Fruit fly (Drosophila melanogaster) whole organism, embryonic: ENCODE results near the gene CG7377.

ENCODE experiments used
- CG10209 ChIP-seq: fragments of 200-800 bp; sonication (Bioruptor generic); optimal IDR thresholded peaks from 3 replicates; lab custom pipeline; 2017; ENCODE audit warnings: missing biosample characterization, mild to moderate bottlenecking, missing genetic modification characterization, missing genetic modification reagents
- CG10267 ChIP-seq: fragments of 200-800 bp; sonication (Bioruptor generic); optimal IDR thresholded peaks from 2 replicates; lab custom pipeline; 2018; ENCODE audit warnings: missing biosample characterization, mild to moderate bottlenecking, missing genetic modification characterization, moderate library complexity
- CG14710 ChIP-seq: fragments of 200-800 bp; sonication (Bioruptor generic); optimal IDR thresholded peaks from 3 replicates; lab custom pipeline; 2019; ENCODE audit warnings: missing biosample characterization, mild to moderate bottlenecking, missing genetic modification characterization, moderate library complexity
- CG1529 ChIP-seq: fragments of 200-800 bp; sonication (Bioruptor generic); optimal IDR thresholded peaks from 3 replicates; lab custom pipeline; 2018; ENCODE audit warnings: missing biosample characterization, missing genetic modification characterization
- CG17328 ChIP-seq: fragments of 200-800 bp; sonication (Bioruptor generic); IDR thresholded peaks from 2 replicates; pipeline ENCODE4 v1.3.6; 2022; ENCODE audit warnings: missing biosample characterization, missing genetic modification characterization
- CG31365 ChIP-seq: fragments of 200-800 bp; sonication (Bioruptor generic); optimal IDR thresholded peaks from 2 replicates; lab custom pipeline; 2018; ENCODE audit warnings: missing biosample characterization, mild to moderate bottlenecking, missing genetic modification characterization
- CG3407 ChIP-seq: fragments of 200-800 bp; sonication (Bioruptor generic); optimal IDR thresholded peaks from 2 replicates; lab custom pipeline; 2018; ENCODE audit warnings: missing biosample characterization, mild to moderate bottlenecking, missing genetic modification characterization
- CG34224 ChIP-seq: fragments of 200-800 bp; sonication (Bioruptor generic); IDR thresholded peaks from 3 replicates; pipeline ENCODE4 v1.3.6; 2022; ENCODE audit warnings: missing biosample characterization, missing genetic modification characterization; ENCODE audit not compliant: partially characterized antibody
- CG4617 ChIP-seq: fragments of 200-800 bp; sonication (Bioruptor generic); optimal IDR thresholded peaks from 3 replicates; lab custom pipeline; 2016; ENCODE audit warnings: missing biosample characterization, missing genetic modification characterization, borderline replicate concordance
- CG6175 ChIP-seq: fragments of 200-800 bp; sonication (Bioruptor generic); IDR thresholded peaks from 3 replicates; pipeline ENCODE4 v1.3.6; 2022; ENCODE audit warnings: missing biosample characterization, missing genetic modification characterization
- CG6654 ChIP-seq: fragments of 200-800 bp; sonication (Bioruptor generic); optimal IDR thresholded peaks from 2 replicates; lab custom pipeline; 2017; ENCODE audit warnings: missing biosample characterization, mild to moderate bottlenecking, missing genetic modification characterization
- CG7839 ChIP-seq: fragments of 200-800 bp; sonication (Bioruptor generic); optimal IDR thresholded peaks from 3 replicates; lab custom pipeline; 2018; ENCODE audit warnings: missing biosample characterization, mild to moderate bottlenecking, missing genetic modification characterization, moderate library complexity
- CG7987 ChIP-seq: fragments of 200-800 bp; sonication (Bioruptor generic); optimal IDR thresholded peaks from 2 replicates; lab custom pipeline; 2018; ENCODE audit warnings: missing biosample characterization, mild to moderate bottlenecking, missing genetic modification characterization, moderate library complexity
- CG8089 ChIP-seq: fragments of 200-800 bp; sonication (Bioruptor generic); optimal IDR thresholded peaks from 3 replicates; lab custom pipeline; 2016; ENCODE audit warnings: missing biosample characterization, missing genetic modification characterization
- CG8359 ChIP-seq: fragments of 200-800 bp; sonication (Bioruptor generic); optimal IDR thresholded peaks from 2 replicates; lab custom pipeline; 2017; ENCODE audit warnings: missing biosample characterization, mild to moderate bottlenecking, missing genetic modification characterization, borderline replicate concordance
- CG8944 ChIP-seq: fragments of 200-800 bp; sonication (Bioruptor generic); optimal IDR thresholded peaks from 3 replicates; lab custom pipeline; 2016; ENCODE audit warnings: missing biosample characterization, missing genetic modification characterization
- CG9876 ChIP-seq: fragments of 200-800 bp; sonication (Bioruptor generic); optimal IDR thresholded peaks from 2 replicates; lab custom pipeline; 2016; ENCODE audit warnings: missing biosample characterization, missing genetic modification characterization
- E2f1 ChIP-seq: fragments of 200-800 bp; sonication (Bioruptor generic); IDR thresholded peaks from 2 replicates; pipeline ENCODE4 v1.3.6; 2022; ENCODE audit warnings: missing biosample characterization, missing genetic modification characterization
- Hmx ChIP-seq: fragments of 200-800 bp; sonication (Bioruptor generic); optimal IDR thresholded peaks from 2 replicates; lab custom pipeline; 2016; ENCODE audit warnings: missing biosample characterization, missing genetic modification characterization
- Hr39 ChIP-seq: fragments of >200 bp; optimal IDR thresholded peaks from 2 replicates; lab custom pipeline; 2017
- Hr78 ChIP-seq, 2 experiments: fragments of 200-800 bp in 1 of 2; fragments of >200 bp in 1 of 2; sonication (Bioruptor generic) in 1 of 2; optimal IDR thresholded peaks; 2 replicates each; lab custom pipeline; 2017 to 2019; ENCODE audit warnings: missing biosample characterization in 2 of 2, missing genetic modification characterization in 2 of 2, mild to moderate bottlenecking in 1 of 2, moderate library complexity in 1 of 2
- Jarid2 ChIP-seq: fragments of 200-800 bp; sonication (Bioruptor generic); optimal IDR thresholded peaks from 3 replicates; lab custom pipeline; 2017; ENCODE audit warnings: mild to moderate bottlenecking, missing biosample characterization, missing genetic modification reagents, missing genetic modification characterization
- Mrtf ChIP-seq: fragments of 200-800 bp; sonication (Bioruptor generic); IDR thresholded peaks from 3 replicates; pipeline ENCODE4 v1.3.6; 2022; ENCODE audit warnings: missing biosample characterization, missing genetic modification characterization
- Nf-YA ChIP-seq: fragments of 200-800 bp; sonication (Bioruptor generic); IDR thresholded peaks from 2 replicates; pipeline ENCODE4 v1.3.6; 2022; ENCODE audit warnings: missing biosample characterization, missing genetic modification characterization
- Stat92E ChIP-seq, 3 experiments: fragments of >200 bp in 2 of 3; fragments of 200-800 bp in 1 of 3; sonication (Bioruptor generic) in 1 of 3; optimal IDR thresholded peaks; 2 replicates each; lab custom pipeline; 2017 to 2019; ENCODE audit warnings: missing biosample characterization in 3 of 3, missing genetic modification characterization in 3 of 3, mild to moderate bottlenecking in 1 of 3, moderate library complexity in 1 of 3
- Usf ChIP-seq: fragments of 200-800 bp; sonication (Bioruptor generic); optimal IDR thresholded peaks from 2 replicates; lab custom pipeline; 2017; ENCODE audit warnings: missing genotype, missing biosample characterization, missing genetic modification characterization
- abd-A ChIP-seq: fragments of 200-800 bp; sonication (Bioruptor generic); optimal IDR thresholded peaks from 3 replicates; lab custom pipeline; 2019; ENCODE audit warnings: missing biosample characterization, mild to moderate bottlenecking, missing genetic modification characterization, moderate library complexity
- bigmax ChIP-seq: fragments of 200-800 bp; sonication (Bioruptor generic); optimal IDR thresholded peaks from 2 replicates; lab custom pipeline; 2018; ENCODE audit warnings: missing biosample characterization, mild to moderate bottlenecking, missing genetic modification characterization
- bowl ChIP-seq: fragments of 200-800 bp; sonication (Bioruptor generic); IDR thresholded peaks from 2 replicates; pipeline ENCODE4 v1.3.6; 2022; ENCODE audit warnings: missing biosample characterization, missing genetic modification characterization
- br ChIP-seq: fragments of >200 bp; optimal IDR thresholded peaks from 2 replicates; lab custom pipeline; 2017
- chn ChIP-seq: fragments of 200-800 bp; sonication (Bioruptor generic); optimal IDR thresholded peaks from 2 replicates; lab custom pipeline; 2016; ENCODE audit warnings: missing biosample characterization, missing genetic modification characterization
- corto ChIP-seq: fragments of 200-800 bp; sonication (Bioruptor generic); optimal IDR thresholded peaks from 2 replicates; lab custom pipeline; 2016; ENCODE audit warnings: missing biosample characterization, mild to moderate bottlenecking, missing genetic modification characterization, moderate library complexity
- en ChIP-seq: fragments of 200-800 bp; sonication (Bioruptor generic); optimal IDR thresholded peaks from 2 replicates; lab custom pipeline; 2016; ENCODE audit warnings: missing biosample characterization, missing genetic modification characterization
- fd102C ChIP-seq: fragments of 200-800 bp; sonication (Bioruptor generic); optimal IDR thresholded peaks from 2 replicates; lab custom pipeline; 2018; ENCODE audit warnings: missing biosample characterization, mild to moderate bottlenecking, missing genetic modification characterization, moderate library complexity
- fd96Cb ChIP-seq: fragments of 200-800 bp; sonication (Bioruptor generic); optimal IDR thresholded peaks from 2 replicates; lab custom pipeline; 2018; ENCODE audit warnings: missing biosample characterization, mild to moderate bottlenecking, missing genetic modification characterization, moderate library complexity
- gsb-n ChIP-seq: fragments of 200-800 bp; sonication (Bioruptor generic); optimal IDR thresholded peaks from 3 replicates; lab custom pipeline; 2018; ENCODE audit warnings: missing biosample characterization, mild to moderate bottlenecking, missing genetic modification characterization
- jigr1 ChIP-seq: fragments of 200-800 bp; sonication (Bioruptor generic); IDR thresholded peaks from 3 replicates; pipeline ENCODE4 v1.3.6; 2022; ENCODE audit warnings: missing biosample characterization, missing genetic modification characterization
- knrl ChIP-seq: fragments of 200-800 bp; sonication (Bioruptor generic); IDR thresholded peaks from 3 replicates; pipeline ENCODE4 v1.3.6; 2022; ENCODE audit warnings: missing biosample characterization, missing genetic modification characterization; ENCODE audit not compliant: partially characterized antibody
- mld ChIP-seq: fragments of 200-800 bp; sonication (Bioruptor generic); IDR thresholded peaks from 3 replicates; pipeline ENCODE4 v1.3.6; 2022; ENCODE audit warnings: missing biosample characterization, missing genetic modification characterization; ENCODE audit not compliant: partially characterized antibody
- nau ChIP-seq: fragments of 200-800 bp; sonication (Bioruptor generic); optimal IDR thresholded peaks from 3 replicates; lab custom pipeline; 2017; ENCODE audit warnings: missing biosample characterization, mild to moderate bottlenecking, missing genetic modification characterization, missing genetic modification reagents
- nmo ChIP-seq: fragments of 200-800 bp; sonication (Bioruptor generic); optimal IDR thresholded peaks from 2 replicates; lab custom pipeline; 2018; ENCODE audit warnings: missing biosample characterization, mild to moderate bottlenecking, missing genetic modification characterization, moderate library complexity
- phol ChIP-seq: fragments of 200-800 bp; sonication (Bioruptor generic); optimal IDR thresholded peaks from 3 replicates; lab custom pipeline; 2018; ENCODE audit warnings: missing biosample characterization, mild to moderate bottlenecking, missing genetic modification characterization, moderate library complexity
- pzg ChIP-seq: fragments of 200-800 bp; sonication (Bioruptor generic); optimal IDR thresholded peaks from 3 replicates; lab custom pipeline; 2018; ENCODE audit warnings: missing biosample characterization, mild to moderate bottlenecking, missing genetic modification characterization, moderate library complexity
- run ChIP-seq: fragments of 200-800 bp; sonication (Bioruptor generic); optimal IDR thresholded peaks from 3 replicates; lab custom pipeline; 2018; ENCODE audit warnings: missing biosample characterization, mild to moderate bottlenecking, missing genetic modification characterization
- salm ChIP-seq: fragments of 200-800 bp; sonication (Bioruptor generic); optimal IDR thresholded peaks from 2 replicates; lab custom pipeline; 2018; ENCODE audit warnings: missing biosample characterization, mild to moderate bottlenecking, missing genetic modification characterization
- sc ChIP-seq, 3 experiments: fragments of >200 bp in 2 of 3; fragments of 200-800 bp in 1 of 3; sonication (Bioruptor generic) in 1 of 3; optimal IDR thresholded peaks; 2 replicates in 2 of 3; 3 replicates in 1 of 3; lab custom pipeline; 2017; ENCODE audit warnings: mild to moderate bottlenecking in 1 of 3, missing biosample characterization in 1 of 3, missing genetic modification characterization in 1 of 3, missing genetic modification reagents in 1 of 3
- vvl ChIP-seq: fragments of 200-800 bp; sonication (Bioruptor generic); IDR thresholded peaks from 2 replicates; pipeline ENCODE4 v1.3.6; 2022; ENCODE audit warnings: missing biosample characterization, missing genetic modification characterization

The CG7377 gene

dm6 chr3L:11555662-11556460 lies 33.6 kb upstream of the CG7377 start (continued):
- TF ChIP-seq corto (GFP tag; lab: Kevin White, UChicago) (no peak), Stat92E (GFP tag; optimal IDR thresholded peaks at IDR 0.05; lab: Kevin White, UChicago) (no peak), gsb-n (tag; lab: Kevin White, UChicago) (peak; percentile 65), phol (tag; lab: Kevin White, UChicago) (peak; percentile 87), CG31365 (tag; lab: Kevin White, UChicago) (peak; percentile 31), run (tag; lab: Kevin White, UChicago) (peak; percentile 46), CG8359 (GFP tag; lab: Kevin White, UChicago) (no peak), Mrtf (no peak), salm (tag; lab: Kevin White, UChicago) (peak; percentile 44), Nf-YA (GFP tag; lab: Robert Waterston, UW) (no peak), CG8944 (GFP tag; lab: Kevin White, UChicago) (peak; percentile 16), fd96Cb (tag; lab: Kevin White, UChicago) (peak; percentile 78), CG10267 (tag; lab: Kevin White, UChicago) (peak; percentile 79), fd102C (GFP tag; lab: Kevin White, UChicago) (no peak), CG6175 (GFP tag; lab: Robert Waterston, UW) (peak; percentile 80), CG4617 (peak; percentile 19), abd-A (peak; percentile 91), nau (peak; percentile 4), Hr78 (GFP tag; optimal IDR thresholded peaks at IDR 0.05; lab: Kevin White, UChicago) (peak in 1 of 2 experiments; percentile 34), chn (GFP tag; lab: Kevin White, UChicago) (peak; percentile 23), CG8089 (GFP tag; lab: Kevin White, UChicago) (peak; percentile 42), CG9876 (GFP tag; lab: Kevin White, UChicago) (no peak), Hr39 (lab: Kevin White, UChicago) (no peak), Usf (GFP tag; lab: Kevin White, UChicago) (no peak), CG10209 (GFP tag; lab: Kevin White, UChicago) (peak; percentile 79), knrl (no peak), en (GFP tag; lab: Kevin White, UChicago) (peak; percentile 24), sc (optimal IDR thresholded peaks at IDR 0.05; lab: Kevin White, UChicago) (no peak), sc (GFP tag; optimal IDR thresholded peaks at IDR 0.05; lab: Kevin White, UChicago) (peak; percentile 71), Jarid2 (peak; percentile 34), bigmax (GFP tag; lab: Kevin White, UChicago) (no peak), CG34224 (GFP tag; lab: Robert Waterston, UW) (no peak), E2f1 (GFP tag; lab: Robert Waterston, UW) (no peak; the same call in 1 of the 2 replicates), mld (no peak), CG7839 (peak; percentile 88), nmo (GFP tag; lab: Kevin White, UChicago) (peak; percentile 85), CG17328 (peak; percentile 45), pzg (no peak), vvl (GFP tag; lab: Robert Waterston, UW) (peak; percentile 78), br (no peak), CG1529 (GFP tag; lab: Kevin White, UChicago) (peak; percentile 61), Hmx (no peak), CG14710 (tag; lab: Kevin White, UChicago) (peak; percentile 86), CG7987 (peak; percentile 7), CG6654 (no peak), bowl (GFP tag; lab: Robert Waterston, UW) (no peak), CG3407 (GFP tag; lab: Kevin White, UChicago) (peak; percentile 63), jigr1 (GFP tag; lab: Robert Waterston, UW) (no peak)
